Worm (Caenorhabditis elegans): ENCODE measurements around the gene eor-1.

Gene eor-1

DNA sequence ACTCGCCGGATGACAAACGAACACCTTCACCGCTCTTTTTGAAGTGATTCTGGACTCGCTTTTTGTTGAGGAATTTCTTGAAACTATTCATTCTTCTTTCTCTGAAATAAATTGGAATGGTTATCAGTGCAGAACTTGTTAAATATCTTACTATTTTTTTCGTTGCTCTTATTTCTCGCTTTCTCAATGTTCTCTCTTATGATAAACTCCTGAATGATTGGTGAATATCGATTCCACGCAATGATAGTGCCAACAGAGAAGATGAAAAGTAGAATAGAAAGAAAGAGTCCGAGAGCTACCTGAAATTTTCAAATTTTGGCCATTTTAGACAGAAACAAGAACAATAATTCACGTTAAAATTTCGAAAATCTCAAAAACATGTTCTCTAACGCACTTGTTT lies 10.4 kb upstream of the eor-1 start, which contains the start of gene ubxn-6:
ubxn-6 (minus strand) TSS at position 101 of the 400 bp plus-strand sequence.
- no peak for TF ChIP-seq flt-1 (GFP tag; IDR thresholded peaks at IDR 0.05)

DNA sequence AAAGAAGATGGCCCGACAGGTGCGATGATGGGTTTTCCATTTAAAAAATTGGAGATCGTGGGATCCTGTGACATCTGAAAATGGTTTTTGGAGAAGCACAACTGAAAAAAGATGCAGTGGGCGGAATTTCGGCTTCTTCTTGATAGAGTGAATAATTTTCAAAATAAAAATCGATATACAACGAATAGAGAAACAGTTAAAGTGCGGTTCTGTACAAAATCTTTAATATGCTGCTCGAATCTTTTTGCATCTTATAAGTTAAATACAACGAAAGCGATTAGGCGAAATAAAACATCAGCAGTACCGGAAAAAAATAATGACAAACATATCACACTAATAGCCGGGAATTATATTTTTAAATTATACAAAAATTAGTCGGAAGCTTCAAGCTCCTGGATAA lies 8.2 kb upstream of the eor-1 start, which contains the start of gene H06H21.11:
H06H21.11 (minus strand) TSS at position 101 of the 400 bp plus-strand sequence.
- no peak for TF ChIP-seq tab-1 (GFP tag; IDR thresholded peaks at IDR 0.05)
- no peak for TF ChIP-seq ztf-23 (GFP tag; IDR thresholded peaks at IDR 0.05)
- TF ChIP-seq T22C8.4 (GFP tag; IDR thresholded peaks at IDR 0.05) = no peak
- no peak for TF ChIP-seq med-1 (GFP tag; optimal IDR thresholded peaks at IDR 0.05; ENCODE audit: insufficient read depth)
- no peak for TF ChIP-seq cog-1 (tag; optimal IDR thresholded peaks at IDR 0.05)
- no peak for TF ChIP-seq ref-1 (GFP tag; conservative IDR thresholded peaks at IDR 0.05)
- TF ChIP-seq ztf-29 (GFP tag; IDR thresholded peaks at IDR 0.05) = no peak
- no peak for TF ChIP-seq klf-2 (GFP tag; conservative IDR thresholded peaks at IDR 0.05)
- no peak for TF ChIP-seq flt-1 (GFP tag; IDR thresholded peaks at IDR 0.05)

DNA sequence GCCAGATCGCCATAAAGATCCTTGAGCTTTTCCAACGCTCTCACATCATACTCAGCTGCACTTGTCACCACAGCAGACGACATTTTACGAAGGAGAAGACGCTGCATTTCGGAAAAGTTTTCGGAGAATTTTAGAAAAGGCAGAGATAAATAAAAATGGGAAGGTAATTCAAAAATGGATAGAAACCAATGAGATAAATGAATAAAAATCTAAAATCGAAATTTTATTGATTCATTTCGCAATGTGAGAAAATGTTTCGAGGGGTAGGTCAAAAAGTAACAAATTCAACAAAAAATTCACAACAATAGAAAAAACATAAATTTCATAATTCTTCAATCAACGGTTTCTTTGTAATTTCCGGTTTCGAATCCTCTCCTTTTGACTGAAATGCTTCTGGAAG lies 7.5 kb upstream of the eor-1 start, which contains the start of gene dpf-5:
dpf-5 (minus strand) TSS at position 101 of the 400 bp plus-strand sequence.
- TF ChIP-seq ref-1 (GFP tag; conservative IDR thresholded peaks at IDR 0.05) (no peak), med-1 (GFP tag; optimal IDR thresholded peaks at IDR 0.05; ENCODE audit: insufficient read depth) (no peak)

DNA sequence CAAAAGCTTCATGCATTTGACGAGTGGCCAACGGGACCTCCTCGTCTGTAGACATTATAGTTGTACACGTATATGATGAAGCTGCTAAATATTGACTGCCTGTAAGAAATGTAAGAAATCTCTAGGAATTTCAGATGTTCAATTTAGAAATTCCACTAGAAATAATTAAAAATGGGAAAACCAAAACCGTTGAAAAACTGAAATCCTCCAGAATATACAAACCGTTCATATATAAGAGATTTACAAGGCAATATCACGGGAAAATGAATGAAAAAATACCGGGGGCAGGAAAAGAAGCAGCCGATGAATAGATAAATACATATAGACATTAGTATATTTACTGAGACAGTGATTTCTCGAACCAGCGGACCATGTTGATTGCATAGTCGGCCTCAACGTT lies 3.5 kb upstream of the eor-1 start, which contains the start of gene dpf-7:
dpf-7 (minus strand) TSS at position 101 of the 400 bp plus-strand sequence.
- TF ChIP-seq T22C8.4 (GFP tag; IDR thresholded peaks at IDR 0.05) = no peak
- no peak for TF ChIP-seq flt-1 (GFP tag; IDR thresholded peaks at IDR 0.05)
- TF ChIP-seq med-1 (GFP tag; optimal IDR thresholded peaks at IDR 0.05; ENCODE audit: insufficient read depth) = no peak
- no peak for TF ChIP-seq klf-2 (GFP tag; conservative IDR thresholded peaks at IDR 0.05)
- TF ChIP-seq cog-1 (tag; optimal IDR thresholded peaks at IDR 0.05) = no peak
- TF ChIP-seq ztf-29 (GFP tag; IDR thresholded peaks at IDR 0.05) = no peak
- no peak for TF ChIP-seq ref-1 (GFP tag; conservative IDR thresholded peaks at IDR 0.05)
- TF ChIP-seq ztf-23 (GFP tag; IDR thresholded peaks at IDR 0.05) = no peak
- no peak for TF ChIP-seq tab-1 (GFP tag; IDR thresholded peaks at IDR 0.05)

DNA sequence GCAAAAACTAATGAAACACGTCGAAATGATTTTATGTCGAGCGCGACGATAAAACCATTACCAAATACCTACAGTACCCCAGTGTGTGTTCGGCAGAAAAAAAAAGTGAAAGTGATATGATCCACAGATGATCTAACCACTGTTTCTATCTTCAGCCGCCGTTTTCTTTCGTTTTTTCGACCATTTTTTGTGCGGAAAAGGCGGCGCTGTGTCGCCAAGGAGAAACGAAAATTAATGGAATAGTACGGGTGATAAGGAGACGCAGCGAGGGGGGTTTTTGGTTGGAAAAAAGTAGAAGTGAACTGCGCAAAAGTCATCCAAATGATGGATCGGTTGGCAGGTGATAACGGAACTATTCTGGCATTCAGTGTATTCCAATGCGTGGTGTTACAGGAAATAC lies 3.9 kb downstream of the eor-1 start:
- no peak for TF ChIP-seq cog-1 (tag; optimal IDR thresholded peaks at IDR 0.05)
- no peak for TF ChIP-seq ztf-23 (GFP tag; IDR thresholded peaks at IDR 0.05)
- TF ChIP-seq T22C8.4 (GFP tag; IDR thresholded peaks at IDR 0.05) = no peak
- TF ChIP-seq klf-2 (GFP tag; conservative IDR thresholded peaks at IDR 0.05) = no peak
- TF ChIP-seq flt-1 (GFP tag; IDR thresholded peaks at IDR 0.05) = no peak
- no peak for TF ChIP-seq tab-1 (GFP tag; IDR thresholded peaks at IDR 0.05)
- no peak for TF ChIP-seq med-1 (GFP tag; optimal IDR thresholded peaks at IDR 0.05; ENCODE audit: insufficient read depth)
- no peak for TF ChIP-seq ref-1 (GFP tag; conservative IDR thresholded peaks at IDR 0.05)
- no peak for TF ChIP-seq ztf-29 (GFP tag; IDR thresholded peaks at IDR 0.05)

DNA sequence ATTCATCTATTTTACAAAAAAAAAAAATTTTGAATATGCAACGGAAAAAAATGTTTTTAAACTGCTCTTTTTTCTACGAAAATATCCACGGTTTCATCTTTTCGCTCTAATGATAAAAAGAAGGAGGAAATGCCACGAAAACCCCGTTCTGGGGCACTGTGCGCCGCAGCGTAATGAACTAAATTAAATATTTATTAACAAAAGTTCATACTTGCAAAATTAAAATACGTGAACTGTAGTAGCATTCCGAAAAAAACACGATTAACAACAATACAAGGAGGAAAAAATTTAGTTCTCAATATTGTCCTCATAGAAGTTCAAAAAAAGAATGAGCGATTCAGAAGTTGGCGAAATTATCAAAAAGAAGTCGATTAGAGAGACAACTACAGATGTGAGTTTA lies 9.5 kb downstream of the eor-1 start, which contains the start of gene R11E3.1:
R11E3.1 (plus strand) TSS at position 301 of the 400 bp plus-strand sequence.
- TF ChIP-seq ztf-29 (GFP tag; IDR thresholded peaks at IDR 0.05) (no peak), flt-1 (GFP tag; IDR thresholded peaks at IDR 0.05) (no peak), ref-1 (GFP tag; conservative IDR thresholded peaks at IDR 0.05) (no peak), ztf-23 (GFP tag; IDR thresholded peaks at IDR 0.05) (no peak), T22C8.4 (GFP tag; IDR thresholded peaks at IDR 0.05) (no peak), klf-2 (GFP tag; conservative IDR thresholded peaks at IDR 0.05) (no peak)

DNA sequence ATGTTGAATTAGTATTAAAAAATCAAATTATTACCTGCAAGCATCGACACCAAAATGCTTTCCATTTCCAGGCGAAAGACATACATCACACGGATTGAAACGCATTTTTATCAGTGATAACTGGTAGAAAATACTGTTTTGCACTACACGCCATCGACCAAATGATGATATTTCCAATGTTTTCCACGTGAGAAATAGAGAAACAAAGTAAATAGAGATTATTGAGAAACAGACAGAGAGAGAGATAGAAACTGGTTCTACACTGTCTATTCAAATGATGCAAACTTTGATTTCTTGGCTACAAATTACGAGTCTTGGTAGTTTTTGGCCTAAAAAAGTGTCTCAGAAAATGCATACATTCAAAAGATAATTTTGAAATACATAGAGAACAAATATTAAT lies 10.6 kb downstream of the eor-1 start, which contains the start of gene nhr-104:
nhr-104 (minus strand) TSS at position 361 of the 400 bp plus-strand sequence.
- TF ChIP-seq ref-1 (GFP tag; conservative IDR thresholded peaks at IDR 0.05) (no peak), T22C8.4 (GFP tag; IDR thresholded peaks at IDR 0.05) (no peak), med-1 (GFP tag; optimal IDR thresholded peaks at IDR 0.05; ENCODE audit: insufficient read depth) (no peak), tab-1 (GFP tag; IDR thresholded peaks at IDR 0.05) (no peak), klf-2 (GFP tag; conservative IDR thresholded peaks at IDR 0.05) (no peak), ztf-29 (GFP tag; IDR thresholded peaks at IDR 0.05) (no peak), flt-1 (GFP tag; IDR thresholded peaks at IDR 0.05) (no peak), ztf-23 (GFP tag; IDR thresholded peaks at IDR 0.05) (no peak), cog-1 (tag; optimal IDR thresholded peaks at IDR 0.05) (no peak)

DNA sequence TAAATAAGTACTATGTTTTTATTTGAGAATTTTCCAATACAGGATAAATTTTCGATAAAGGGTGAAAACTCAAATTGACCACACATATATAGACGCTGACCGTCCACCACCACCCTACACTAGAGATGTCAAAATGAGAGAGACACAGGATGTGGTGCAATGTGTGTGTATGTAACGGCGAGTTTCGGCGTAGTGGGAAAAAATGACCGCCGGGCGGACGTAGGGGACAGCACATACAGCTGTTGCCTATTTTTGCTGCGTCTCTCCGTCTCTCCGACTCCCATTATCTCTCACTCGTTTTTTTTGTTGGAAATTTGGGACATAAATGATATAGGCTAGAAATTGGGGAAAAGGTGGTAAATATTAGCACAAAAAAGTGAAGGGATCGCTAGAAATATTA lies 17.9 kb downstream of the eor-1 start:
- TF ChIP-seq T22C8.4 (GFP tag; IDR thresholded peaks at IDR 0.05) (no peak), ztf-29 (GFP tag; IDR thresholded peaks at IDR 0.05) (no peak), med-1 (GFP tag; optimal IDR thresholded peaks at IDR 0.05; ENCODE audit: insufficient read depth) (no peak), ref-1 (GFP tag; conservative IDR thresholded peaks at IDR 0.05) (no peak), ztf-23 (GFP tag; IDR thresholded peaks at IDR 0.05) (no peak), flt-1 (GFP tag; IDR thresholded peaks at IDR 0.05) (no peak), cog-1 (tag; optimal IDR thresholded peaks at IDR 0.05) (no peak), klf-2 (GFP tag; conservative IDR thresholded peaks at IDR 0.05) (no peak), tab-1 (GFP tag; IDR thresholded peaks at IDR 0.05) (no peak)

DNA sequence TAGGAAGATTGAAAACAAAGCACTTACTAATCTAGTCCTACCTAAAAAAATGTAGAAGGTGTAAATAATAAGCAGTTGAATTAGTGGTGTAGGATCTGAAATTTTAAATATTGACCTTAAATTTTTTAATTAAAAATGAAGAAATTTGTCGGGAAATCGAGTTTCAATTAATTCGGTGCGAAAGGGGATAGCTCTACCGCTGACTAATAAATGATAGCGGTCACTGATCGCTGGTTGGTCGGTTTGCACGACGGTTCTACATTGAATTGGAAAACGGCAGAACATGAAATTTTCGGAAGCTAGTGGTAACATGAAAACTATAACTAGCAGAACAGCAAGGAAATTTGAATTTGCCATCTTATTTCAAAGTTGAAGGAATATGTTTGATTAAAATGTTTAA lies 18.8 kb downstream of the eor-1 start, which contains the start of gene set-15:
set-15 (minus strand) TSS at position 101 of the 400 bp plus-strand sequence.
- TF ChIP-seq med-1 (GFP tag; optimal IDR thresholded peaks at IDR 0.05; ENCODE audit: insufficient read depth) (no peak), ztf-23 (GFP tag; IDR thresholded peaks at IDR 0.05) (no peak), cog-1 (tag; optimal IDR thresholded peaks at IDR 0.05) (no peak), ztf-29 (GFP tag; IDR thresholded peaks at IDR 0.05) (no peak), klf-2 (GFP tag; conservative IDR thresholded peaks at IDR 0.05) (no peak), ref-1 (GFP tag; conservative IDR thresholded peaks at IDR 0.05) (no peak), flt-1 (GFP tag; IDR thresholded peaks at IDR 0.05) (no peak), T22C8.4 (GFP tag; IDR thresholded peaks at IDR 0.05) (no peak), tab-1 (GFP tag; IDR thresholded peaks at IDR 0.05) (no peak)

DNA sequence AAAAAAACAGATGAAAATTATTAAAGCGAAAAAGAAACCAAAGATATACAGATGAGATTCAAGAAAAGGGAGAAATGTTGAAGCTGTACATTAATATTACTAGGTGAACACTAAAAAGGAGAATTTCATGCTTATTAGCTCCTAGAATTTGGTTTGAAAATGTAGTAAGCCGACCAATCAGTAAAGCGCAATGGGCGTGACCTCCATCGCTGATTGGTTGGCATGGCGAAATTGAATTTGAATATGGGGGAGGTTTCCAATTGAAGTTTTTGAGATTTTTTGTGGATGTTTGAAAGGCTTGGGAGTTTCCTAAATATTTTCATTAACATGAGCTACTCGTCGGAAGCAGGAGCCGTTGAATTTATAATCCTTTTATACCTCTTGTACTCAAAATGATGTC lies 22.5 kb downstream of the eor-1 start:
- TF ChIP-seq ztf-23 (GFP tag; IDR thresholded peaks at IDR 0.05) = no peak
- TF ChIP-seq T22C8.4 (GFP tag; IDR thresholded peaks at IDR 0.05) = no peak
- TF ChIP-seq med-1 (GFP tag; optimal IDR thresholded peaks at IDR 0.05; ENCODE audit: insufficient read depth) = no peak

All from whole organism, midembryonic.